Worm (Caenorhabditis elegans) whole organism, L3 larva: ENCODE data around the gene tsg-101.

ENCODE experiments used
- R02D3.7 ChIP-seq: fragments of 150-350 bp; optimal IDR thresholded peaks from 2 replicates; lab custom pipeline; 2014; ENCODE audit warnings: missing biosample characterization, missing genetic modification characterization
- ZK546.5 ChIP-seq: sonication (generic microtip); optimal IDR thresholded peaks from 2 replicates; lab custom pipeline; 2017; ENCODE audit warnings: missing biosample characterization, missing genetic modification characterization
- aly-2 ChIP-seq: fragments of 150-350 bp; optimal IDR thresholded peaks from 2 replicates; lab custom pipeline; 2014; ENCODE audit warnings: missing biosample characterization, missing genetic modification characterization
- ama-1 ChIP-seq: fragments of 150-350 bp; optimal IDR thresholded peaks from 2 replicates; lab custom pipeline; 2018
- ceh-16 ChIP-seq: sonication (generic microtip); optimal IDR thresholded peaks from 2 replicates; lab custom pipeline; 2017; ENCODE audit warnings: missing biosample characterization, missing genetic modification characterization
- ceh-28 ChIP-seq: fragments of 150-350 bp; optimal IDR thresholded peaks from 2 replicates; lab custom pipeline; 2014; ENCODE audit warnings: missing biosample characterization, missing genetic modification reagents, missing genetic modification characterization
- ceh-9 ChIP-seq: sonication (generic microtip); optimal IDR thresholded peaks from 2 replicates; lab custom pipeline; 2018; ENCODE audit warnings: missing biosample characterization, missing genetic modification characterization
- egl-27 ChIP-seq: sonication (generic microtip); optimal IDR thresholded peaks from 4 replicates; lab custom pipeline; 2017; ENCODE audit warnings: missing biosample characterization, missing genetic modification reagents, missing genetic modification characterization
- egl-5 ChIP-seq: fragments of 150-350 bp; optimal IDR thresholded peaks from 2 replicates; lab custom pipeline; 2017; ENCODE audit warnings: missing biosample characterization, missing genetic modification reagents, missing genetic modification characterization, inconsistent platforms
- elt-1 ChIP-seq: fragments of 150-350 bp; optimal IDR thresholded peaks from 2 replicates; lab custom pipeline; 2014; ENCODE audit warnings: missing biosample characterization, missing genetic modification characterization
- eor-1 ChIP-seq, 2 experiments: fragments of 150-350 bp; optimal IDR thresholded peaks; 2 replicates each; lab custom pipeline; 2014 to 2018; ENCODE audit warnings: missing biosample characterization in 2 of 2, missing genetic modification characterization in 2 of 2
- fkh-10 ChIP-seq: sonication (generic microtip); optimal IDR thresholded peaks from 2 replicates; lab custom pipeline; 2017; ENCODE audit warnings: missing biosample characterization, missing genetic modification reagents, missing genetic modification characterization
- fkh-2 ChIP-seq: fragments of 150-350 bp; optimal IDR thresholded peaks from 2 replicates; lab custom pipeline; 2014; ENCODE audit warnings: missing biosample characterization, missing genetic modification reagents, missing genetic modification characterization
- fos-1 ChIP-seq: fragments of 150-350 bp; optimal IDR thresholded peaks from 2 replicates; lab custom pipeline; 2014; ENCODE audit warnings: missing biosample characterization, missing genetic modification characterization
- hmg-11 ChIP-seq: sonication (generic microtip); optimal IDR thresholded peaks from 2 replicates; lab custom pipeline; 2016; ENCODE audit warnings: missing genetic modification characterization, missing compliant biosample characterization
- lsy-12 ChIP-seq: sonication (generic microtip); optimal IDR thresholded peaks from 2 replicates; lab custom pipeline; 2016; ENCODE audit warnings: mild to moderate bottlenecking, missing genetic modification characterization, missing compliant biosample characterization
- mml-1 ChIP-seq: fragments of 150-350 bp; sonication (generic microtip); optimal IDR thresholded peaks from 3 replicates; lab custom pipeline; 2014; ENCODE audit warnings: missing biosample characterization, missing genetic modification characterization
- nhr-11 ChIP-seq: fragments of 150-350 bp; optimal IDR thresholded peaks from 2 replicates; lab custom pipeline; 2014; ENCODE audit warnings: missing biosample characterization, missing genetic modification characterization
- nhr-12 ChIP-seq: fragments of 150-350 bp; optimal IDR thresholded peaks from 2 replicates; lab custom pipeline; 2014; ENCODE audit warnings: missing biosample characterization, missing genetic modification characterization
- nhr-23 ChIP-seq: fragments of 150-350 bp; optimal IDR thresholded peaks from 2 replicates; lab custom pipeline; 2014; ENCODE audit warnings: missing biosample characterization, missing genetic modification reagents, missing genetic modification characterization
- nhr-237 ChIP-seq: fragments of 150-350 bp; optimal IDR thresholded peaks from 2 replicates; lab custom pipeline; 2014; ENCODE audit warnings: missing biosample characterization, missing genetic modification characterization
- nhr-25 ChIP-seq: sonication (generic microtip); optimal IDR thresholded peaks from 2 replicates; lab custom pipeline; 2017; ENCODE audit warnings: missing biosample characterization, missing genetic modification characterization
- nhr-28 ChIP-seq: fragments of 150-350 bp; optimal IDR thresholded peaks from 2 replicates; lab custom pipeline; 2014; ENCODE audit warnings: missing biosample characterization, missing genetic modification characterization
- nhr-43 ChIP-seq: sonication (generic microtip); optimal IDR thresholded peaks from 2 replicates; lab custom pipeline; 2016; ENCODE audit warnings: mild to moderate bottlenecking, missing genetic modification characterization, missing compliant biosample characterization; ENCODE audit not compliant: poor library complexity, severe bottlenecking
- nhr-67 ChIP-seq: fragments of 150-350 bp; optimal IDR thresholded peaks from 2 replicates; lab custom pipeline; 2014; ENCODE audit warnings: missing biosample characterization, missing genetic modification characterization
- nhr-76 ChIP-seq: fragments of 150-350 bp; sonication (generic microtip); optimal IDR thresholded peaks from 5 replicates; lab custom pipeline; 2014; ENCODE audit warnings: missing biosample characterization, missing genetic modification characterization
- nhr-77 ChIP-seq: fragments of 150-350 bp; optimal IDR thresholded peaks from 2 replicates; lab custom pipeline; 2014; ENCODE audit warnings: missing biosample characterization, missing genetic modification characterization
- sea-2 ChIP-seq: fragments of 150-350 bp; sonication (generic microtip); optimal IDR thresholded peaks from 4 replicates; lab custom pipeline; 2014; ENCODE audit warnings: missing biosample characterization, missing genetic modification reagents, missing genetic modification characterization
- snpc-4 ChIP-seq: fragments of 150-350 bp; optimal IDR thresholded peaks from 2 replicates; lab custom pipeline; 2014; ENCODE audit warnings: missing biosample characterization, missing genetic modification characterization
- tbx-2 ChIP-seq: sonication (generic microtip); optimal IDR thresholded peaks from 2 replicates; lab custom pipeline; 2016; ENCODE audit warnings: mild to moderate bottlenecking, missing genetic modification characterization, missing compliant biosample characterization
- unc-39 ChIP-seq: sonication (generic microtip); optimal IDR thresholded peaks from 4 replicates; lab custom pipeline; 2017; ENCODE audit warnings: missing biosample characterization, missing genetic modification characterization
- ztf-4 ChIP-seq: fragments of 150-350 bp; optimal IDR thresholded peaks from 2 replicates; lab custom pipeline; 2014; ENCODE audit warnings: missing biosample characterization, missing genetic modification characterization

The tsg-101 gene

ce11 chrIV:3482195-3482959, 32.0 kb downstream of the tsg-101 start, which contains the start of gene srz-82:
Gene srz-82 (plus strand): TSS chrIV:3482895.
- TF ChIP-seq eor-1 (tag; optimal IDR thresholded peaks at IDR 0.05; lab: Kevin White, UChicago): no peak
- TF ChIP-seq ceh-16 (tag; lab: Kevin White, UChicago): no peak
- no peak for TF ChIP-seq nhr-28
- no peak for TF ChIP-seq aly-2 (tag; lab: Kevin White, UChicago)
- no peak for TF ChIP-seq R02D3.7 (tag; lab: Kevin White, UChicago)
- no peak for TF ChIP-seq egl-27 (tag; lab: Kevin White, UChicago)
- TF ChIP-seq lsy-12 (tag; lab: Kevin White, UChicago): no peak
- no peak for TF ChIP-seq nhr-76
- no peak for TF ChIP-seq nhr-67 (tag; lab: Kevin White, UChicago)
- no peak for TF ChIP-seq nhr-23
- TF ChIP-seq ztf-4 (tag; lab: Kevin White, UChicago): no peak
- no peak for TF ChIP-seq ceh-9 (tag; lab: Kevin White, UChicago)
- TF ChIP-seq elt-1 (tag; lab: Kevin White, UChicago): no peak
- no peak for TF ChIP-seq fkh-2
- no peak for TF ChIP-seq egl-5 (tag; lab: Kevin White, UChicago)
- TF ChIP-seq nhr-77 (tag; lab: Kevin White, UChicago): no peak
- TF ChIP-seq hmg-11 (tag; lab: Kevin White, UChicago): no peak
- no peak for TF ChIP-seq unc-39

- TF ChIP-seq mml-1 (tag; lab: Kevin White, UChicago) (no peak), aly-2 (tag; lab: Kevin White, UChicago) (no peak), eor-1 (tag; optimal IDR thresholded peaks at IDR 0.05; lab: Kevin White, UChicago) (no peak), nhr-77 (tag; lab: Kevin White, UChicago) (no peak), ZK546.5 (tag; lab: Kevin White, UChicago) (no peak), tbx-2 (tag; lab: Kevin White, UChicago) (no peak), fkh-2 (no peak), ceh-28 (tag; lab: Kevin White, UChicago) (no peak), nhr-43 (tag; lab: Kevin White, UChicago) (no peak), egl-27 (tag; lab: Kevin White, UChicago) (no peak)
- TF ChIP-seq, all 47 proteins: peak for 0
Measured at ce11 chrIV:3481760-3482159, 32.6 kb downstream of the tsg-101 start, which contains the start of gene srz-37. Gene srz-37 (minus strand): TSS chrIV:3481860.

ce11 chrIV:3478911-3479385, 35.4 kb downstream of the tsg-101 start, which contains the start of the genes srz-70 and C09G12.5:
Gene srz-70 (minus strand): TSS chrIV:3479011.
Gene C09G12.5 (plus strand): TSS chrIV:3479335.
- TF ChIP-seq nhr-25 (tag; lab: Kevin White, UChicago) (no peak), nhr-237 (no peak), nhr-12 (tag; lab: Kevin White, UChicago) (no peak), egl-5 (tag; lab: Kevin White, UChicago) (no peak), ama-1 (lab: Kevin White, UChicago) (no peak), nhr-11 (no peak)

- no peak for TF ChIP-seq ztf-4 (tag; lab: Kevin White, UChicago)
- no peak for TF ChIP-seq nhr-11
- no peak for TF ChIP-seq lsy-12 (tag; lab: Kevin White, UChicago)
- no peak for TF ChIP-seq sea-2
- TF ChIP-seq unc-39: no peak
- TF ChIP-seq, all 47 proteins: peak for 0
Measured at ce11 chrIV:3477124-3477523, 37.2 kb downstream of the tsg-101 start, which contains the start of gene srz-69. Gene srz-69 (minus strand): TSS chrIV:3477224.

ce11 chrIV:3469742-3470141, 44.6 kb downstream of the tsg-101 start, which contains the start of gene F58E2.2:
Gene F58E2.2 (plus strand): TSS chrIV:3470042.
- no peak for TF ChIP-seq snpc-4
- no peak for TF ChIP-seq nhr-76
- no peak for TF ChIP-seq fos-1 (tag; lab: Kevin White, UChicago)
- TF ChIP-seq fkh-10 (GFP tag; lab: Kevin White, UChicago): no peak
- TF ChIP-seq, all 47 proteins: peak for 0
